Fruit fly (Drosophila melanogaster) whole organism: ENCODE measurements around the gene OtopLa.

Experiments used
- CG8478 ChIP-seq: fragments of >200 bp; optimal IDR thresholded peaks from 2 replicates; lab custom pipeline; 2018; ENCODE audit warnings: inconsistent platforms
- EcR ChIP-seq, 2 experiments: fragments of >200 bp; optimal IDR thresholded peaks; 2 replicates each; lab custom pipeline; 2017; ENCODE audit warnings: missing biosample characterization in 2 of 2, missing genetic modification characterization in 2 of 2, missing genetic modification reagents in 2 of 2
- pan ChIP-seq: fragments of >200 bp; optimal IDR thresholded peaks from 2 replicates; lab custom pipeline; 2017
- psq ChIP-seq: fragments of >200 bp; optimal IDR thresholded peaks from 2 replicates; lab custom pipeline; 2017
- usp ChIP-seq: fragments of >200 bp; optimal IDR thresholded peaks from 2 replicates; lab custom pipeline; 2017; ENCODE audit warnings: missing biosample characterization, missing genetic modification characterization, mixed read lengths

- TF ChIP-seq psq (lab: Kevin White, UChicago), result no peak
- TF ChIP-seq EcR (GFP tag; optimal IDR thresholded peaks at IDR 0.05; lab: Kevin White, UChicago), result no peak
- no peak for TF ChIP-seq pan (lab: Kevin White, UChicago)
- no peak for TF ChIP-seq usp (GFP tag; lab: Kevin White, UChicago)
- no peak for TF ChIP-seq CG8478 (lab: Kevin White, UChicago)
Measured at dm6 chrX:5671537-5672029, 23.3 kb upstream of the OtopLa start, which contains the start of gene Rab18.
